Worm (Caenorhabditis elegans): ENCODE data around the gene mtl-1.
A peak's percentile ranks its signal among the peaks of the same experiment; 100 is the strongest.

Gene mtl-1

ce11 chrV:6690075-6690474, 1.6 kb downstream of the mtl-1 start:
- TF ChIP-seq hlh-26 (GFP tag; conservative IDR thresholded peaks at IDR 0.05) = no peak

- no peak for TF ChIP-seq ceh-27 (GFP tag; optimal IDR thresholded peaks at IDR 0.05)
- TF ChIP-seq gei-17 (GFP tag; optimal IDR thresholded peaks at IDR 0.05) = no peak
- TF ChIP-seq Y53G8AR.9 (GFP tag; conservative IDR thresholded peaks at IDR 0.05) = no peak
- TF ChIP-seq Y79H2A.3 (GFP tag; conservative IDR thresholded peaks at IDR 0.05) = no peak
- TF ChIP-seq attf-6 (GFP tag; IDR thresholded peaks at IDR 0.05) = no peak
- TF ChIP-seq tbx-9 (tag; optimal IDR thresholded peaks at IDR 0.05; ENCODE audit: borderline replicate concordance) = no peak
- TF ChIP-seq hlh-12 (tag; optimal IDR thresholded peaks at IDR 0.05) = no peak
- no peak for TF ChIP-seq ztf-26 (tag; optimal IDR thresholded peaks at IDR 0.05)
- TF ChIP-seq cebp-2 (GFP tag; IDR thresholded peaks at IDR 0.05) = no peak
- TF ChIP-seq C06A6.2 (GFP tag; conservative IDR thresholded peaks at IDR 0.05) = no peak
- TF ChIP-seq nfya-1 (tag; optimal IDR thresholded peaks at IDR 0.05; ENCODE audit: borderline replicate concordance, insufficient read depth) = no peak
- no peak for TF ChIP-seq ceh-91 (GFP tag; IDR thresholded peaks at IDR 0.05)
- no peak for TF ChIP-seq lin-54 (GFP tag; optimal IDR thresholded peaks at IDR 0.05)
- TF ChIP-seq Y67H2A.10 (GFP tag; conservative IDR thresholded peaks at IDR 0.05) = no peak
- TF ChIP-seq ceh-58 (GFP tag; IDR thresholded peaks at IDR 0.05) = no peak
Observed at ce11 chrV:6688392-6688791, 3.3 kb downstream of the mtl-1 start, which contains the start of gene K11G9.5. K11G9.5 (minus strand) TSS chrV:6688492.

ce11 chrV:6685963-6686362, 5.7 kb downstream of the mtl-1 start:
- no peak for TF ChIP-seq F22D6.2 (tag; optimal IDR thresholded peaks at IDR 0.05)
- no peak for TF ChIP-seq snpc-4 (GFP tag; optimal IDR thresholded peaks at IDR 0.05)
- TF ChIP-seq snpc-4 (tag; optimal IDR thresholded peaks at IDR 0.05) = no peak
- no peak for TF ChIP-seq Y53F4B.3 (GFP tag; IDR thresholded peaks at IDR 0.05)
- TF ChIP-seq F39B2.1 (GFP tag; IDR thresholded peaks at IDR 0.05) = no peak
- TF ChIP-seq T26A5.8 (tag; optimal IDR thresholded peaks at IDR 0.05) = no peak
- no peak for TF ChIP-seq Y67H2A.10 (GFP tag; conservative IDR thresholded peaks at IDR 0.05)
- TF ChIP-seq sptf-2 (GFP tag; optimal IDR thresholded peaks at IDR 0.05) = no peak
- no peak for TF ChIP-seq let-526 (GFP tag; IDR thresholded peaks at IDR 0.05)
- TF ChIP-seq rec-8 (tag; optimal IDR thresholded peaks at IDR 0.05) = no peak
- TF ChIP-seq lir-1 (GFP tag; conservative IDR thresholded peaks at IDR 0.05) = no peak
- TF ChIP-seq K11D2.4 (GFP tag; IDR thresholded peaks at IDR 0.05) = no peak
- no peak for TF ChIP-seq ceh-27 (GFP tag; optimal IDR thresholded peaks at IDR 0.05)
- TF ChIP-seq ets-4 (GFP tag; optimal IDR thresholded peaks at IDR 0.05) = no peak
- no peak for TF ChIP-seq unc-130 (GFP tag; optimal IDR thresholded peaks at IDR 0.05)
- no peak for TF ChIP-seq tlf-1 (GFP tag; optimal IDR thresholded peaks at IDR 0.05)
- no peak for TF ChIP-seq lag-1 (GFP tag; IDR thresholded peaks at IDR 0.05)
- no peak for TF ChIP-seq C06A6.2 (GFP tag; conservative IDR thresholded peaks at IDR 0.05)

ce11 chrV:6685499-6685898, 6.2 kb downstream of the mtl-1 start:
- TF ChIP-seq let-526 (GFP tag; IDR thresholded peaks at IDR 0.05) = 0 out of 2 replicates have a peak, but pooled peaks have one; percentile 37
- no peak for TF ChIP-seq unc-62 (GFP tag; optimal IDR thresholded peaks at IDR 0.05)
- TF ChIP-seq rpc-1 (optimal IDR thresholded peaks at IDR 0.05) = no peak
- TF ChIP-seq rpc-1 (tag; optimal IDR thresholded peaks at IDR 0.05) = no peak

- no peak for TF ChIP-seq dpff-1 (tag; optimal IDR thresholded peaks at IDR 0.05)
- no peak for TF ChIP-seq egl-44 (GFP tag; IDR thresholded peaks at IDR 0.05)
- no peak for TF ChIP-seq Y67H2A.10 (GFP tag; conservative IDR thresholded peaks at IDR 0.05)
- TF ChIP-seq sptf-2 (GFP tag; optimal IDR thresholded peaks at IDR 0.05) = no peak
- no peak for TF ChIP-seq nhr-90 (tag; optimal IDR thresholded peaks at IDR 0.05)
- no peak for TF ChIP-seq ztf-18 (tag; optimal IDR thresholded peaks at IDR 0.05)
- no peak for TF ChIP-seq ztf-26 (tag; optimal IDR thresholded peaks at IDR 0.05)
Observed at ce11 chrV:6684541-6684940, 7.1 kb downstream of the mtl-1 start.

Measured in whole organism, young adult.